Worm (Caenorhabditis elegans): Measurements from ENCODE around the gene selt-1.2.

selt-1.2 gene

ce11 chrV:10736756-10737155 lies 10.4 kb downstream of the selt-1.2 start, which contains the start of the genes mre-11 and wdr-5.3 (continued):
- TF ChIP-seq fkh-10 (GFP tag; optimal IDR thresholded peaks at IDR 0.05) (no peak), unc-130 (tag; optimal IDR thresholded peaks at IDR 0.05) (peak; percentile 69), rnt-1 (tag; optimal IDR thresholded peaks at IDR 0.05) (peak; percentile 97), swsn-7 (tag; optimal IDR thresholded peaks at IDR 0.05) (peak; percentile 75), xbp-1 (tag; optimal IDR thresholded peaks at IDR 0.05) (peak; percentile 75), grh-1 (GFP tag; IDR thresholded peaks at IDR 0.05) (0 out of 2 replicates have a peak, but pooled peaks have one; percentile 18), lsy-2 (tag; optimal IDR thresholded peaks at IDR 0.05) (peak; percentile 65 to 77), egl-13 (tag; optimal IDR thresholded peaks at IDR 0.05) (peak; percentile 41), nhr-85 (tag) (peak; percentile 75), lin-35 (GFP tag; optimal IDR thresholded peaks at IDR 0.05) (peak; percentile 85 to 92), nhr-20 (tag; optimal IDR thresholded peaks at IDR 0.05) (peak; percentile 80), ceh-88 (GFP tag; IDR thresholded peaks at IDR 0.05) (no peak), unc-86 (tag; optimal IDR thresholded peaks at IDR 0.05) (peak; percentile 51), nhr-47 (tag; optimal IDR thresholded peaks at IDR 0.05) (peak; percentile 79), mdl-1 (tag; optimal IDR thresholded peaks at IDR 0.05) (peak in 1 of 2 experiments; percentile 41), dpl-1 (GFP tag; optimal IDR thresholded peaks at IDR 0.05) (peak; percentile 84 to 92 (median 88)), sox-4 (tag; optimal IDR thresholded peaks at IDR 0.05) (peak; percentile 52), elt-2 (tag; optimal IDR thresholded peaks at IDR 0.05) (peak; percentile 18), isw-1 (GFP tag; IDR thresholded peaks at IDR 0.05) (peak; percentile 46), efl-3 (GFP tag; optimal IDR thresholded peaks at IDR 0.05) (no peak), nhr-90 (tag; optimal IDR thresholded peaks at IDR 0.05; ENCODE audit: poor library complexity) (peak; percentile 71), aha-1 (tag; optimal IDR thresholded peaks at IDR 0.05) (no peak), alr-1 (tag; optimal IDR thresholded peaks at IDR 0.05; ENCODE audit: borderline replicate concordance) (no peak), ceh-82 (tag; optimal IDR thresholded peaks at IDR 0.05) (peak in 2 of 3 experiments; percentile 37), lin-15B (tag; optimal IDR thresholded peaks at IDR 0.05) (peak; percentile 56), mep-1 (tag; optimal IDR thresholded peaks at IDR 0.05) (peak; percentile 68), mef-2 (tag; optimal IDR thresholded peaks at IDR 0.05) (no peak)

- TF ChIP-seq ztf-11 (tag; optimal IDR thresholded peaks at IDR 0.05), result no peak
- TF ChIP-seq mdl-1 (tag; optimal IDR thresholded peaks at IDR 0.05), result no peak
- TF ChIP-seq elt-3 (tag; optimal IDR thresholded peaks at IDR 0.05), result no peak
- TF ChIP-seq egl-27 (tag; optimal IDR thresholded peaks at IDR 0.05), result no peak
- TF ChIP-seq nhr-47 (tag; optimal IDR thresholded peaks at IDR 0.05), result no peak
- TF ChIP-seq blmp-1 (tag; optimal IDR thresholded peaks at IDR 0.05), result no peak
- TF ChIP-seq nhr-90 (tag; optimal IDR thresholded peaks at IDR 0.05; ENCODE audit: poor library complexity), result no peak
- no peak for TF ChIP-seq ama-1 (optimal IDR thresholded peaks at IDR 0.05)
- TF ChIP-seq lin-35 (GFP tag; optimal IDR thresholded peaks at IDR 0.05), result peak in 1 of 2 experiments; percentile 3
- TF ChIP-seq isw-1 (GFP tag; IDR thresholded peaks at IDR 0.05), result no peak
- peak; percentile 78 for TF ChIP-seq elt-2 (tag; optimal IDR thresholded peaks at IDR 0.05)
Measured at ce11 chrV:10731989-10732472, 15.1 kb downstream of the selt-1.2 start, which contains the start of gene T28B11.1. Gene T28B11.1 (minus strand): TSS chrV:10732422.

DNA sequence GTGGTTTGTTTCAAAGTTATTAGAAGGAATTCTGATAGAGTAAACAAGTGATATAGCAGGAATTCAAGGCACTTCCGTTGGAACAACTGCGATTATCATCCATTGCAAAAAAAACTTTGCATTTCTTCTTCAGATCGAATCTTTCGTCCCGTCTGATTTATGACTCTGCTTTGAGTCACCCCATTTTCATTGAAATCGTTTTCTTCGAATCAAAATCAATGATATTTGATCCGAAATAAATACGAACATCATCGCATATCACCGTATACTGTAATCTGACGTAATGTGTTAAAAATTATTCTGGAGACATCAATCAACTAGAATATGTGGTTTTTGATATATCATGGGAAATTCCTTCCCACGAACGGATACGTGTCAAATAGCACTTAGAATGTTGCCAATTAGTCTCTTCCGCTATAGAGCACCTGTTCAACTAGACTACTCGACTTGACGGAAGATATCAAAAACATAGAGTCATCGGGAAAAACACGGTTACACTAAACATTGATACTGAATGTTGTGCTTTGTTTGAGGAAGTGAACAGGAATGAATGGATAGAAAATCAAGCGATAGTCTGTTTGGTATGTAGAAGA lies 16.2 kb downstream of the selt-1.2 start:
- TF ChIP-seq ceh-82 (tag; optimal IDR thresholded peaks at IDR 0.05) (no peak), blmp-1 (tag; optimal IDR thresholded peaks at IDR 0.05) (peak; percentile 20), nhr-85 (tag) (peak; percentile 57)

ce11 chrV:10729456-10729904 lies 17.7 kb downstream of the selt-1.2 start:
- no peak for TF ChIP-seq pag-3 (tag; optimal IDR thresholded peaks at IDR 0.05; ENCODE audit: borderline replicate concordance, insufficient read depth)
- TF ChIP-seq efl-3 (GFP tag; optimal IDR thresholded peaks at IDR 0.05), result no peak
- TF ChIP-seq xbp-1 (tag; optimal IDR thresholded peaks at IDR 0.05), result no peak
- no peak for TF ChIP-seq sox-4 (tag; optimal IDR thresholded peaks at IDR 0.05)
- TF ChIP-seq nhr-90 (tag; optimal IDR thresholded peaks at IDR 0.05; ENCODE audit: poor library complexity), result peak; percentile 50
- no peak for TF ChIP-seq unc-30 (tag; optimal IDR thresholded peaks at IDR 0.05)
- TF ChIP-seq tbx-2 (tag; optimal IDR thresholded peaks at IDR 0.05), result peak; percentile 47
- TF ChIP-seq ces-1 (GFP tag; optimal IDR thresholded peaks at IDR 0.05), result no peak
- TF ChIP-seq hpl-2 (GFP tag; optimal IDR thresholded peaks at IDR 0.05), result peak; percentile 21
- TF ChIP-seq grh-1 (GFP tag; IDR thresholded peaks at IDR 0.05), result no peak
- TF ChIP-seq mab-9 (GFP tag; IDR thresholded peaks at IDR 0.05), result no peak
- TF ChIP-seq nhr-20 (tag; optimal IDR thresholded peaks at IDR 0.05), result peak; percentile 84
- TF ChIP-seq C16A3.4 (tag; optimal IDR thresholded peaks at IDR 0.05), result peak; percentile 12
- TF ChIP-seq lir-3 (tag; optimal IDR thresholded peaks at IDR 0.05; ENCODE audit: poor library complexity), result no peak
- no peak for TF ChIP-seq ama-1 (optimal IDR thresholded peaks at IDR 0.05)
- TF ChIP-seq dpl-1 (GFP tag; optimal IDR thresholded peaks at IDR 0.05), result no peak
- TF ChIP-seq snu-23 (GFP tag; optimal IDR thresholded peaks at IDR 0.05), result peak; percentile 47
- TF ChIP-seq zag-1 (tag; optimal IDR thresholded peaks at IDR 0.05), result no peak
- no peak for TF ChIP-seq isw-1 (GFP tag; IDR thresholded peaks at IDR 0.05)
- TF ChIP-seq zip-4 (GFP tag; optimal IDR thresholded peaks at IDR 0.05), result no peak
- TF ChIP-seq swsn-7 (tag; optimal IDR thresholded peaks at IDR 0.05), result no peak

Measured in whole organism, L1 larva.